Fruit fly (Drosophila melanogaster): ENCODE results near the gene jvl.
A peak's percentile ranks its signal among the peaks of the same experiment; 100 is the strongest.

jvl gene

dm6 chr3R:14717076-14717711, 24.2 kb upstream of the jvl start (continued):
- TF ChIP-seq aop (GFP tag; IDR thresholded peaks at IDR 0.05) = no peak
- TF ChIP-seq Oaz (GFP tag; IDR thresholded peaks at IDR 0.05) = no peak
- TF ChIP-seq toy (GFP tag; IDR thresholded peaks at IDR 0.05) = no peak
- peak; percentile 31 for TF ChIP-seq CG1603 (tag; optimal IDR thresholded peaks at IDR 0.05)
- peak; percentile 26; the same call in 1 of the 2 replicates for TF ChIP-seq Awh (GFP tag; IDR thresholded peaks at IDR 0.05)
- TF ChIP-seq grn (GFP tag; optimal IDR thresholded peaks at IDR 0.05) = peak; percentile 72
- TF ChIP-seq bsh (GFP tag; optimal IDR thresholded peaks at IDR 0.05) = peak; percentile 27 to 38
- no peak for TF ChIP-seq ssp (GFP tag; IDR thresholded peaks at IDR 0.05)
- TF ChIP-seq CG6683 (GFP tag; optimal IDR thresholded peaks at IDR 0.05) = no peak
- no peak for TF ChIP-seq Hr51 (GFP tag; optimal IDR thresholded peaks at IDR 0.05)
- no peak for TF ChIP-seq lola (GFP tag; optimal IDR thresholded peaks at IDR 0.05)
- TF ChIP-seq cg (GFP tag; optimal IDR thresholded peaks at IDR 0.05) = peak; percentile 41
- TF ChIP-seq CG17385 (GFP tag; optimal IDR thresholded peaks at IDR 0.05) = no peak
- TF ChIP-seq Dref (GFP tag; IDR thresholded peaks at IDR 0.05) = no peak
- peak; percentile 24 for TF ChIP-seq sug (tag; optimal IDR thresholded peaks at IDR 0.05)
- peak; percentile 51 for TF ChIP-seq Med (GFP tag)
- TF ChIP-seq z (GFP tag; IDR thresholded peaks at IDR 0.05) = no peak
- no peak for TF ChIP-seq CG10654 (GFP tag; optimal IDR thresholded peaks at IDR 0.05)
- no peak for TF ChIP-seq repo (GFP tag; optimal IDR thresholded peaks at IDR 0.05)
- TF ChIP-seq ap (GFP tag; IDR thresholded peaks at IDR 0.05) = no peak
- TF ChIP-seq Mad (GFP tag; optimal IDR thresholded peaks at IDR 0.05) = no peak
- TF ChIP-seq CG2120 (GFP tag; optimal IDR thresholded peaks at IDR 0.05) = no peak
- no peak for TF ChIP-seq HHEX (GFP tag; optimal IDR thresholded peaks at IDR 0.05)
- TF ChIP-seq CG11398 (GFP tag; optimal IDR thresholded peaks at IDR 0.05) = no peak
- TF ChIP-seq ara (GFP tag; IDR thresholded peaks at IDR 0.05) = peak; percentile 19; the same call in 1 of the 2 replicates
- TF ChIP-seq Doc2 (GFP tag; IDR thresholded peaks at IDR 0.05) = no peak
- peak; percentile 19; the same call in 1 of the 2 replicates for TF ChIP-seq Ptx1 (GFP tag; IDR thresholded peaks at IDR 0.05)
- TF ChIP-seq ewg (GFP tag; optimal IDR thresholded peaks at IDR 0.05) = no peak
- TF ChIP-seq ATbp (GFP tag; optimal IDR thresholded peaks at IDR 0.05) = no peak
- TF ChIP-seq CG15601 (tag; optimal IDR thresholded peaks at IDR 0.05) = no peak
- no peak for TF ChIP-seq dimm (GFP tag; IDR thresholded peaks at IDR 0.05)
- TF ChIP-seq CG12942 (GFP tag; optimal IDR thresholded peaks at IDR 0.05) = no peak
- no peak for TF ChIP-seq Kr (GFP tag; optimal IDR thresholded peaks at IDR 0.05)
- TF ChIP-seq CG6689 (GFP tag; IDR thresholded peaks at IDR 0.05) = no peak
- no peak for TF ChIP-seq sim (GFP tag; IDR thresholded peaks at IDR 0.05)
- TF ChIP-seq CG10366 (GFP tag; IDR thresholded peaks at IDR 0.05) = peak; percentile 16; the same call in 1 of the 2 replicates
- peak; percentile 20 for TF ChIP-seq chn (GFP tag; optimal IDR thresholded peaks at IDR 0.05)
- TF ChIP-seq crp (GFP tag; optimal IDR thresholded peaks at IDR 0.05) = peak in 1 of 2 experiments; percentile 48
- no peak for TF ChIP-seq CG3163 (GFP tag; optimal IDR thresholded peaks at IDR 0.05)
- TF ChIP-seq fu2 (GFP tag; optimal IDR thresholded peaks at IDR 0.05) = no peak
- TF ChIP-seq kni (GFP tag; optimal IDR thresholded peaks at IDR 0.05) = no peak
- TF ChIP-seq dan (GFP tag; IDR thresholded peaks at IDR 0.05) = 0 out of 2 replicates have a peak, but pooled peaks have one; percentile 16
- peak; percentile 19 for TF ChIP-seq CG12391 (tag; optimal IDR thresholded peaks at IDR 0.05)
- TF ChIP-seq ac (GFP tag; optimal IDR thresholded peaks at IDR 0.05) = peak; percentile 43
- TF ChIP-seq CG18262 (tag; optimal IDR thresholded peaks at IDR 0.05) = no peak
- TF ChIP-seq Nf-YB (GFP tag; optimal IDR thresholded peaks at IDR 0.05) = no peak
- TF ChIP-seq Stat92E (GFP tag; optimal IDR thresholded peaks at IDR 0.05) = peak in 1 of 3 experiments; percentile 80
- TF ChIP-seq Xrp1 (GFP tag; IDR thresholded peaks at IDR 0.05) = peak; percentile 43; the same call in 1 of the 2 replicates
- TF ChIP-seq ro (GFP tag; IDR thresholded peaks at IDR 0.05) = no peak
- 0 out of 3 replicates have a peak, but pooled peaks have one; percentile 24 for TF ChIP-seq H15 (GFP tag; IDR thresholded peaks at IDR 0.05)

All from whole organism, embryonic.